Fruit fly (Drosophila melanogaster): Measurements from ENCODE around the gene CG10132.

CG10132 gene

DNA sequence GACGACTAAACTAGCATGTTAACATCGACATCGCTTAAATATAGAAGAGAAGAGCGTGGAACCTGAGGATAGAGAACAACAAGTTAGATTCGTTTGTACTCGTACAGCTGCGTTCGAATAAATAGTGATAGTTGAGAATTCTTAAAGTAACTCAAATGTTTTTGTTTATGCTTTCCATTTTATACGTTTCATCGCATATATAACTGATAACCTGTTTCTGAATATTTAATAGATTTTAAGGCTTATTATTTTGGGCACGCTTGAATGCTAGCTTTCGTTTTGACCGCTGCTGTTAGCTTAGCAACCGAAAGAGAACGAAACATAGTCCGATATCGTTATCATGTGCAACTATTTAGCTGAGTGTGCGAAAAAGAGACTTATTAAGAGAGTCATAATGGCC, 9.7 kb downstream of the CG10132 start (continued):
- peak; percentile 71 for TF ChIP-seq topi (GFP tag; optimal IDR thresholded peaks at IDR 0.05)
- peak; percentile 77 for TF ChIP-seq lz (GFP tag; optimal IDR thresholded peaks at IDR 0.05)
- no peak for TF ChIP-seq svp (GFP tag)
- peak; percentile 92 for TF ChIP-seq CG6808 (GFP tag; optimal IDR thresholded peaks at IDR 0.05)
- TF ChIP-seq CG9139 (GFP tag; optimal IDR thresholded peaks at IDR 0.05): peak; percentile 93
- peak; percentile 99 for TF ChIP-seq Gug (GFP tag; IDR thresholded peaks at IDR 0.05)
- peak; percentile 33 for TF ChIP-seq Hr38 (GFP tag; optimal IDR thresholded peaks at IDR 0.05)
- TF ChIP-seq Sox102F (GFP tag; optimal IDR thresholded peaks at IDR 0.05): peak; percentile 54
- no peak for TF ChIP-seq Blimp-1 (GFP tag; optimal IDR thresholded peaks at IDR 0.05)
- TF ChIP-seq CG6276 (GFP tag; optimal IDR thresholded peaks at IDR 0.05): peak; percentile 99
- TF ChIP-seq Sox14 (GFP tag; optimal IDR thresholded peaks at IDR 0.05): peak; percentile 95

DNA sequence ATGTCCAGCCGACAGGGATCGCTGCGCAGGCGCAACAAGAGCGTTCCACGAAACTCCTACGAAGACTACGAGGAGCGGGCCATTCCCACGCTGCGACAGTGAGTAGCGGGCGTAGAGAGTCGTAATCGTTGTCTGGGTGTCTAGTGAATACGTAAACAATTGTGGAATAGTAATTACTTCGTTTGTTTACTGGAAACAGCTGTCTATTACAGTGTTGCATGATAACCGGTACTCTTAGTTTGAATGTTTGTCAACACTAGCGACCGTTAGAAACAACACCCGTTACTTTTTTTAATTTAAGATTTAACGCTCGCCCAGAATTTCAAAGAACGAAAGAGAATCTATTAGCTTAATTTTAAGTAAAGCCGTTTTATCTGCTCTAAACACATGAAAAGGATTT, 11.5 kb downstream of the CG10132 start, which contains the start of gene CG10165:
Gene CG10165, minus strand, starts transcription at position 214 of the 400 bp plus-strand sequence.
- TF ChIP-seq dsx (GFP tag; optimal IDR thresholded peaks at IDR 0.05; ENCODE audit: poor library complexity, severe bottlenecking) (peak; percentile 61), eg (GFP tag; IDR thresholded peaks at IDR 0.05) (no peak), fkh (GFP tag; optimal IDR thresholded peaks at IDR 0.05) (peak; percentile 81)

DNA sequence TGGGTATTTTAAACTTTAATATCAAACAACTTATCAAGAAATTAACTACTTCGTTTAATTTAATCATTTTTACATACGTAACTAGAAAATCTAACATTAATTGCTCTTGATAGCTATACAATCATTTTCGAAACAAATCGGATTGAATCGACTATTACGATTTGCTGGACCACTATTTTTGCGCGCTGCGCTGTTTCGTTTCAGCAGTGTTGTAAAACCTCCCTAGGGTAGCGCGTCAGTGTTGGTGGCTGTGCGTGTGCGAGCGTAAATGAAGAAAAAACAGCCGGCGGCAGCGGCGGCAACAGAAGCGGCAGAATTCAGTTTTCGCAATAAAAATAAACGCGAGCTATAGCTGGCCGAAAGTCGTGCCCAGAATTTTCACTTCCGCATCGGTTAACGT, 14.6 kb downstream of the CG10132 start, which contains the start of gene CG33116:
Gene CG33116, plus strand, starts transcription at position 233 of the 400 bp plus-strand sequence.
- TF ChIP-seq CG8119 (GFP tag; IDR thresholded peaks at IDR 0.05) (peak; percentile 83), fkh (GFP tag; optimal IDR thresholded peaks at IDR 0.05) (peak; percentile 49), svp (GFP tag) (peak; percentile 90), Eip75B (GFP tag; optimal IDR thresholded peaks at IDR 0.05) (peak; percentile 83), CG6792 (GFP tag; optimal IDR thresholded peaks at IDR 0.05) (peak; percentile 79), achi (GFP tag; optimal IDR thresholded peaks at IDR 0.05) (peak; percentile 85), Gug (GFP tag; IDR thresholded peaks at IDR 0.05) (peak; percentile 74), CG31627 (GFP tag; optimal IDR thresholded peaks at IDR 0.05) (peak; percentile 87), spab (GFP tag; optimal IDR thresholded peaks at IDR 0.05) (peak; percentile 70), eg (GFP tag; IDR thresholded peaks at IDR 0.05) (peak; percentile 88), CG6276 (GFP tag; optimal IDR thresholded peaks at IDR 0.05) (peak; percentile 85), CG16779 (tag; optimal IDR thresholded peaks at IDR 0.05) (peak; percentile 57), salr (GFP tag; optimal IDR thresholded peaks at IDR 0.05) (peak; percentile 64 to 84), Ets21C (GFP tag; optimal IDR thresholded peaks at IDR 0.05) (peak; percentile 64), Ets96B (tag; optimal IDR thresholded peaks at IDR 0.05) (peak; percentile 73), CG11762 (GFP tag; optimal IDR thresholded peaks at IDR 0.05; ENCODE audit: insufficient read depth) (peak; percentile 72), OdsH (GFP tag; optimal IDR thresholded peaks at IDR 0.05) (peak; percentile 88), Met (GFP tag; optimal IDR thresholded peaks at IDR 0.05) (peak; percentile 88), dsx (GFP tag; optimal IDR thresholded peaks at IDR 0.05; ENCODE audit: poor library complexity, severe bottlenecking) (peak; percentile 72), CG10669 (GFP tag; optimal IDR thresholded peaks at IDR 0.05) (peak; percentile 82), pdm3 (GFP tag; optimal IDR thresholded peaks at IDR 0.05) (peak; percentile 87), dac (GFP tag; optimal IDR thresholded peaks at IDR 0.05) (peak; percentile 77), vri (GFP tag; optimal IDR thresholded peaks at IDR 0.05) (peak; percentile 88), lz (GFP tag; optimal IDR thresholded peaks at IDR 0.05) (peak; percentile 87), Hr39 (GFP tag; optimal IDR thresholded peaks at IDR 0.05) (peak; percentile 83), esn (GFP tag; optimal IDR thresholded peaks at IDR 0.05) (peak; percentile 89), CG7368 (GFP tag; optimal IDR thresholded peaks at IDR 0.05) (peak; percentile 77), Hr38 (GFP tag; optimal IDR thresholded peaks at IDR 0.05) (peak; percentile 3), Sox14 (GFP tag; optimal IDR thresholded peaks at IDR 0.05) (peak; percentile 87), CG10631 (GFP tag; optimal IDR thresholded peaks at IDR 0.05) (peak; percentile 74), Eip93F (GFP tag; optimal IDR thresholded peaks at IDR 0.05) (peak; percentile 33), CG6808 (GFP tag; optimal IDR thresholded peaks at IDR 0.05) (peak; percentile 76), Sox102F (GFP tag; optimal IDR thresholded peaks at IDR 0.05) (peak; percentile 88), net (GFP tag; optimal IDR thresholded peaks at IDR 0.05) (peak; percentile 86), Sox15 (GFP tag; optimal IDR thresholded peaks at IDR 0.05) (peak; percentile 61), Eip78C (GFP tag) (peak; percentile 96), cyc (GFP tag; optimal IDR thresholded peaks at IDR 0.05) (peak; percentile 86), Smox (GFP tag; optimal IDR thresholded peaks at IDR 0.05) (peak; percentile 81), CG11902 (GFP tag; optimal IDR thresholded peaks at IDR 0.05) (peak; percentile 57), Lpt (GFP tag; optimal IDR thresholded peaks at IDR 0.05) (peak; percentile 80), CG9139 (GFP tag; optimal IDR thresholded peaks at IDR 0.05) (peak; percentile 51), CG8319 (GFP tag; optimal IDR thresholded peaks at IDR 0.05) (peak; percentile 60), topi (GFP tag; optimal IDR thresholded peaks at IDR 0.05) (peak; percentile 84), CG32006 (GFP tag; optimal IDR thresholded peaks at IDR 0.05) (peak; percentile 91)
